Worm (Caenorhabditis elegans): ENCODE data around the gene C39B5.5.

Gene C39B5.5

DNA sequence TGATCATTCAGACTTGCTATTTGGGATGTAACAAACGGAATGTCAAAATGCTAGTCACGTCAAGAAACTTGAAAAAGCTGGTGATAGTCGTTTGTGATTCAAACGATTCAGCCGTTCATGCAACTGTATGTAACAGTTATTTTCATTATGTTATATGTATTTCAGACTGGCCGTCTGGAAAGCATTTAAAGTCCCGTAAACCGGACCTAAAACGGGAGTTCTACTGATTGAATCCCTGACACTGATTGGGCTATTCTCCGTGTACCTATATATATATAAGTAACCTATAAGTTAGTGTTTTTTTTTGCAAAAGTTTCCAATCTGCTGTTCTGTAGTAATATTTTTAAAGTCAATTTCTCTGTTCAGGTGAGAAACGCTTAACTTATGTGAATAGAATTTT lies 35.7 kb downstream of the C39B5.5 start:
- TF ChIP-seq ztf-11 (tag; optimal IDR thresholded peaks at IDR 0.05) (no peak), dmd-4 (tag; optimal IDR thresholded peaks at IDR 0.05) (no peak), fos-1 (tag; optimal IDR thresholded peaks at IDR 0.05) (no peak), alr-1 (tag; optimal IDR thresholded peaks at IDR 0.05) (no peak), Y55F3AM.14 (GFP tag; optimal IDR thresholded peaks at IDR 0.05) (no peak), nhr-21 (tag; optimal IDR thresholded peaks at IDR 0.05) (no peak), F13H6.1 (tag; optimal IDR thresholded peaks at IDR 0.05) (no peak), nhr-77 (tag; optimal IDR thresholded peaks at IDR 0.05) (no peak), lin-11 (tag; optimal IDR thresholded peaks at IDR 0.05) (no peak)

DNA sequence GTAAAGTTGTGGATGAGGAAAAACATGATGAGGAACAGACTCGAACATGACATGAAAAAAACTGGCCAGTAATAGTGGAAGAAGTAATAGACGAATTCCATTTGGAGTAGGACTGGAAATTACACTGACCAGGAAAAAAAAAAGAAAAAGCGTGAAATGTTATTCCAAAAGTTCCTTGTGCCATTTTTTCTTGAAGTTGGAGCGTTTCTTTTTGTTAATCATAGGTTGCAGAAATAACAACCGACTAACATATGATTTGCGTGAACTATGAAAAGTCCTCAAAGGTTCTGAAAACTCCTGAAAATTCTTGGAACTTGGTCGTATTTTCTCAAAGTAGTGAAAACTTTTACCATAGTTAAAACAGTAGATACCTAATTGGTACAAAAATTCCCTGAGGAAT lies 37.8 kb downstream of the C39B5.5 start, which contains the start of gene srd-67:
srd-67 (minus strand) TSS at position 101 of the 400 bp plus-strand sequence.
- no peak for TF ChIP-seq unc-55 (GFP tag; optimal IDR thresholded peaks at IDR 0.05)
- TF ChIP-seq fos-1 (tag; optimal IDR thresholded peaks at IDR 0.05): no peak

DNA sequence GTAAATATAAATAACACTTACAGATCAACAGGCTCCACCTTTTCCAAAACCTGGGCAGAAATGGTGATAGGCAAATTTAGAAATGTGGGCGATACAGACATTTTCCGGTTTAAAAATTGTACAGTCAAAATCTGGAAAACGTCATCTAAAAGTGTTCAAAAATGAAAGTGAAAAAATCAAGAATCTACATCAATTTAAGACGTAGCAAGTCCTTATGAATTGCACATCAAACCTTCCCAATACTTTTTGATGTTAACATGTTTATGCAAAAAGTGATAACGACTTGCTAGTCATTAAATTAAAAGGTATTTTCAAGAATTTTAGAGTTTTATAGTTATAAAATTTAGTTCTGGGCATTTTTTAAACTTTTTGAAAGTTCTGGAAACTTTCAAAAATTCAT lies 43.4 kb downstream of the C39B5.5 start, which contains the start of gene fbxa-7:
fbxa-7 (minus strand) TSS at position 101 of the 400 bp plus-strand sequence.
- TF ChIP-seq nhr-21 (tag; optimal IDR thresholded peaks at IDR 0.05) (no peak), ama-1 (optimal IDR thresholded peaks at IDR 0.05) (no peak), gmeb-1 (tag; optimal IDR thresholded peaks at IDR 0.05) (no peak), ceh-16 (tag; optimal IDR thresholded peaks at IDR 0.05) (no peak), lsy-2 (tag; optimal IDR thresholded peaks at IDR 0.05) (no peak), elt-3 (tag; optimal IDR thresholded peaks at IDR 0.05) (no peak)

DNA sequence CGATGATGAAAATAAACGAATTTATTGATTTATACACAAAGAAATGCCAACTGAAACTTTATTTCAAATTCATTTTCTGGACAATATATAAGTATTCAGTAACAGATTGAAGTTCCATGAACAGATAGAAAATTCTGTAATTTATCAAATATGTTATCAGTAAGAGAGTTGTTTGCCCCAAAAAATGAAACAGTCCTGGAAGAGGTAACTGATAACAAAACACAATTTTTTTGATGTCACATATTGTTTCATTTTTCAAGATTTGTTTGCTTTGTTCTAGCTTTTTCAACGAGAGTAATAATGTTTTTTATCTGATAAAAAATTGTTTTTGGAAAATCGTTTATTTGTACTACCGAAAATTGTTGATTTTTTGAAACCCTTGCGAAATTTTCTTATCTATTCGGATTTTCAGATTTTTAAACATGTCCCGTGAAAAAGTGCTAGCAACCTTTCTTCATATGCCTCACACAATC lies 45.1 kb downstream of the C39B5.5 start, which contains the start of gene fbxa-73:
fbxa-73 (plus strand) TSS at position 423 of the 473 bp plus-strand sequence.
- TF ChIP-seq F13H6.1 (tag; optimal IDR thresholded peaks at IDR 0.05) (no peak), snpc-4 (tag; optimal IDR thresholded peaks at IDR 0.05) (no peak), egl-27 (tag; optimal IDR thresholded peaks at IDR 0.05) (no peak), lin-11 (tag; optimal IDR thresholded peaks at IDR 0.05) (no peak), dmd-4 (tag; optimal IDR thresholded peaks at IDR 0.05) (no peak), ztf-11 (tag; optimal IDR thresholded peaks at IDR 0.05) (no peak), sma-3 (GFP tag; optimal IDR thresholded peaks at IDR 0.05) (no peak), mbf-1 (tag; optimal IDR thresholded peaks at IDR 0.05) (no peak), nhr-77 (tag; optimal IDR thresholded peaks at IDR 0.05) (no peak), ztf-1 (GFP tag; conservative IDR thresholded peaks at IDR 0.05) (no peak), nhr-21 (tag; optimal IDR thresholded peaks at IDR 0.05) (no peak), sem-4 (tag; optimal IDR thresholded peaks at IDR 0.05) (no peak), unc-62 (GFP tag; optimal IDR thresholded peaks at IDR 0.05) (no peak), Y55F3AM.14 (GFP tag; optimal IDR thresholded peaks at IDR 0.05) (no peak), ztf-4 (tag; optimal IDR thresholded peaks at IDR 0.05) (no peak), unc-39 (tag; optimal IDR thresholded peaks at IDR 0.05) (no peak), crh-2 (tag; optimal IDR thresholded peaks at IDR 0.05) (no peak), mab-5 (tag; optimal IDR thresholded peaks at IDR 0.05) (no peak), nhr-23 (tag; optimal IDR thresholded peaks at IDR 0.05) (no peak), unc-55 (GFP tag; optimal IDR thresholded peaks at IDR 0.05) (no peak)

DNA sequence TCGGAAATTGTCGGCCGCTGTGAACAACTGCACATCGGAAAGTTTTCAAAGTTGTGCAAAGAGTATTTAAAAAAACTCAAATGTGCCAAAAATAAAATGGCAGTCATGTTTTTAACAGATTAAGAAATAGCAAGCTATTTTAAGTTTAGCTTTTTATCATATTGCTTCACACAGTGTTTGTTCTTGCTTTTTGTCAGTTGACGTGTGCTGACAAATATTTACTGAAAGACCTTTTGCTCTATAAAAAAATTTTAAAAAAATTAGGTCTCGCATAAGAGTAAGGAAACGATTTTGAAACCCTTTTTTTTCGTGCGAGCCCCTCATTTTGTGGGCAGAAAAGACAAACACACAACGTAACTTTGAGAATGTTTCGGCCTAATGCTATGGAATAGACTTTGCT lies 47.6 kb downstream of the C39B5.5 start, which contains the start of gene fbxa-71:
fbxa-71 (plus strand) TSS at position 301 of the 400 bp plus-strand sequence.
- TF ChIP-seq ztf-1 (GFP tag; conservative IDR thresholded peaks at IDR 0.05) (no peak), dmd-4 (tag; optimal IDR thresholded peaks at IDR 0.05) (no peak), fos-1 (tag; optimal IDR thresholded peaks at IDR 0.05) (no peak), ama-1 (optimal IDR thresholded peaks at IDR 0.05) (no peak), aly-2 (tag; optimal IDR thresholded peaks at IDR 0.05) (no peak), F13H6.1 (tag; optimal IDR thresholded peaks at IDR 0.05) (no peak), ZK546.5 (tag; optimal IDR thresholded peaks at IDR 0.05) (no peak), nhr-129 (tag; optimal IDR thresholded peaks at IDR 0.05) (no peak), elt-3 (tag; optimal IDR thresholded peaks at IDR 0.05) (no peak), egl-27 (tag; optimal IDR thresholded peaks at IDR 0.05) (no peak), mdl-1 (tag; optimal IDR thresholded peaks at IDR 0.05) (no peak)

DNA sequence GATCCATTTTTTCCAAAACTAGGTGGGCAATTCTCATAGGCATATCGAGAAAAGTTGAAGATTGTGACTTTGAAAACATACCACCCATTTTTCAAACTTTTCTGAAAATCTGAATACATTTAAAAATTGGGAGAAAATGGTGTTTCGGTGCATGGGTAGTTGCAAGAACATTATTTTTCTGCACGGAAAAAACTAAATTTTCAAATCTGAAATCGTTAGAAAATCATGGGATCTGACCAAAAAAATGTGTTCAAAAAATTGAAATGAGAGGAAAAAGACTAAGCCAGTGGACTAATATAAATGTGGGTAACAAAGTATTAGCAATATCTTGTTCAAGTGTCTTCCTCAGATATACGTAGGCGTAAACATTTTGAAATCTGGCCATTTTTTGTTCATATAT lies 50.9 kb downstream of the C39B5.5 start, which contains the start of gene fbxa-43:
fbxa-43 (minus strand) TSS at position 101 of the 400 bp plus-strand sequence.
- no peak for TF ChIP-seq elt-3 (tag; optimal IDR thresholded peaks at IDR 0.05)
- no peak for TF ChIP-seq ama-1 (optimal IDR thresholded peaks at IDR 0.05)
- no peak for TF ChIP-seq nhr-6 (tag; optimal IDR thresholded peaks at IDR 0.05)
- no peak for TF ChIP-seq mdl-1 (tag; optimal IDR thresholded peaks at IDR 0.05)
- TF ChIP-seq mbf-1 (tag; optimal IDR thresholded peaks at IDR 0.05): no peak
- TF ChIP-seq lin-11 (tag; optimal IDR thresholded peaks at IDR 0.05): no peak
- TF ChIP-seq unc-62 (GFP tag; optimal IDR thresholded peaks at IDR 0.05): no peak
- no peak for TF ChIP-seq nhr-129 (tag; optimal IDR thresholded peaks at IDR 0.05)
- TF ChIP-seq lin-39 (tag; optimal IDR thresholded peaks at IDR 0.05): no peak
- no peak for TF ChIP-seq sma-9 (GFP tag; optimal IDR thresholded peaks at IDR 0.05)
- TF ChIP-seq sma-9 (tag; optimal IDR thresholded peaks at IDR 0.05): no peak
